1 fruit fly cellular context compared by ENCODE assay signal in genomic region chr2L:14372254-14372717, dm6.
TF ChIP-seq lines count a peak whose summit lies in the region.

No protein-coding gene starts in this region.

TF ChIP-seq in whole organism, embryonic, 481 proteins besides CTCF, POLR2A, EP300 and RAD21 (continued from another document):
- TF ChIP-seq D (optimal IDR thresholded peaks at IDR 0.05; lab: Kevin White, UChicago) (no peak), D (GFP tag; optimal IDR thresholded peaks at IDR 0.05; lab: Kevin White, UChicago) (no peak), scrt (GFP tag; optimal IDR thresholded peaks at IDR 0.05; lab: Kevin White, UChicago) (no peak), CG6791 (GFP tag; IDR thresholded peaks at IDR 0.05; lab: Robert Waterston, UW; ENCODE audit: partially characterized antibody) (no peak), grau (tag; optimal IDR thresholded peaks at IDR 0.05; lab: Kevin White, UChicago) (peak; percentile 84), CG34224 (GFP tag; IDR thresholded peaks at IDR 0.05; lab: Robert Waterston, UW; ENCODE audit: partially characterized antibody) (no peak), CG30403 (GFP tag; optimal IDR thresholded peaks at IDR 0.05; lab: Kevin White, UChicago) (peak; percentile 73), CG11695 (GFP tag; IDR thresholded peaks at IDR 0.05; lab: Robert Waterston, UW) (peak; percentile 81; the same call in 2 of the 3 replicates), Gsc (GFP tag; IDR thresholded peaks at IDR 0.05; lab: Robert Waterston, UW) (no peak), zf30C (GFP tag; optimal IDR thresholded peaks at IDR 0.05; lab: Kevin White, UChicago) (no peak), CG13624 (GFP tag; optimal IDR thresholded peaks at IDR 0.05; lab: Kevin White, UChicago) (peak; percentile 40), CG6272 (GFP tag; IDR thresholded peaks at IDR 0.05; lab: Robert Waterston, UW) (no peak), tap (tag; optimal IDR thresholded peaks at IDR 0.05; lab: Kevin White, UChicago) (peak; percentile 29), Ada2b (GFP tag; IDR thresholded peaks at IDR 0.05; lab: Robert Waterston, UW) (peak; percentile 72), GATAe (GFP tag; conservative IDR thresholded peaks at IDR 0.05; lab: Robert Waterston, UW) (peak; percentile 15; the same call in 1 of the 2 replicates), phol (tag; optimal IDR thresholded peaks at IDR 0.05; lab: Kevin White, UChicago) (peak; percentile 40), ap (GFP tag; IDR thresholded peaks at IDR 0.05; lab: Robert Waterston, UW) (peak; percentile 62), NC2β (GFP tag; optimal IDR thresholded peaks at IDR 0.05; lab: Kevin White, UChicago) (peak; percentile 15), Hr78 (GFP tag; optimal IDR thresholded peaks at IDR 0.05; lab: Kevin White, UChicago) (peak in 1 of 2 experiments; percentile 28), CG8388 (GFP tag; optimal IDR thresholded peaks at IDR 0.05; lab: Kevin White, UChicago) (peak; percentile 73), tx (GFP tag; optimal IDR thresholded peaks at IDR 0.05; lab: Kevin White, UChicago) (peak; percentile 73), org-1 (GFP tag; optimal IDR thresholded peaks at IDR 0.05; lab: Kevin White, UChicago) (peak; percentile 71), cwo (GFP tag; optimal IDR thresholded peaks at IDR 0.05; lab: Kevin White, UChicago) (peak; percentile 24), caup (GFP tag; optimal IDR thresholded peaks at IDR 0.05; lab: Kevin White, UChicago; ENCODE audit: severe bottlenecking) (peak; percentile 25), Bgb (GFP tag; IDR thresholded peaks at IDR 0.05; lab: Robert Waterston, UW; ENCODE audit: partially characterized antibody) (no peak), CG10274 (GFP tag; optimal IDR thresholded peaks at IDR 0.05; lab: Kevin White, UChicago) (no peak), ttk (GFP tag; IDR thresholded peaks at IDR 0.05; lab: Robert Waterston, UW) (peak; percentile 80), Adf1 (GFP tag; IDR thresholded peaks at IDR 0.05; lab: Robert Waterston, UW) (no peak; the same call in 1 of the 2 replicates), pum (GFP tag; optimal IDR thresholded peaks at IDR 0.05; lab: Kevin White, UChicago) (peak; percentile 1), Pdp1 (GFP tag; optimal IDR thresholded peaks at IDR 0.05; lab: Kevin White, UChicago) (peak; percentile 22 to 63), pita (GFP tag; optimal IDR thresholded peaks at IDR 0.05; lab: Kevin White, UChicago) (no peak), HLH3B (GFP tag; IDR thresholded peaks at IDR 0.05; lab: Robert Waterston, UW) (peak; percentile 82), gem (tag; optimal IDR thresholded peaks at IDR 0.05; lab: Kevin White, UChicago) (peak; percentile 92), CG15269 (tag; optimal IDR thresholded peaks at IDR 0.05; lab: Kevin White, UChicago) (peak; percentile 89), CG9876 (GFP tag; optimal IDR thresholded peaks at IDR 0.05; lab: Kevin White, UChicago) (no peak), vfl (GFP tag; optimal IDR thresholded peaks at IDR 0.05; lab: Kevin White, UChicago) (peak; percentile 46), Kr (GFP tag; optimal IDR thresholded peaks at IDR 0.05; lab: Kevin White, UChicago) (no peak), CG7928 (GFP tag; optimal IDR thresholded peaks at IDR 0.05; lab: Kevin White, UChicago) (no peak), CG8478 (optimal IDR thresholded peaks at IDR 0.05; lab: Kevin White, UChicago) (no peak), B-H2 (GFP tag; optimal IDR thresholded peaks at IDR 0.05; lab: Kevin White, UChicago) (no peak), danr (GFP tag; IDR thresholded peaks at IDR 0.05; lab: Robert Waterston, UW) (peak; percentile 58; the same call in 1 of the 2 replicates), trh (GFP tag; optimal IDR thresholded peaks at IDR 0.05; lab: Kevin White, UChicago) (no peak), ems (GFP tag; optimal IDR thresholded peaks at IDR 0.05; lab: Kevin White, UChicago) (peak; percentile 29), YL-1 (GFP tag; optimal IDR thresholded peaks at IDR 0.05; lab: Kevin White, UChicago) (no peak), CG10565 (GFP tag; optimal IDR thresholded peaks at IDR 0.05; lab: Kevin White, UChicago) (no peak), ac (GFP tag; optimal IDR thresholded peaks at IDR 0.05; lab: Kevin White, UChicago) (no peak), Hr51 (GFP tag; optimal IDR thresholded peaks at IDR 0.05; lab: Kevin White, UChicago) (peak; percentile 16 to 88), Dll (GFP tag; IDR thresholded peaks at IDR 0.05; lab: Robert Waterston, UW; ENCODE audit: partially characterized antibody) (no peak), CG2678 (tag; optimal IDR thresholded peaks at IDR 0.05; lab: Kevin White, UChicago) (peak; percentile 78), pan (optimal IDR thresholded peaks at IDR 0.05; lab: Kevin White, UChicago) (no peak), pan (GFP tag; optimal IDR thresholded peaks at IDR 0.05 in 1 of 2, IDR thresholded peaks at IDR 0.05 in 1 of 2) (peak in 1 of 2 experiments; percentile 76), Hmx (GFP tag; optimal IDR thresholded peaks at IDR 0.05; lab: Kevin White, UChicago) (peak; percentile 24), mam (GFP tag; optimal IDR thresholded peaks at IDR 0.05; lab: Kevin White, UChicago) (peak; percentile 68), luna (GFP tag; optimal IDR thresholded peaks at IDR 0.05; lab: Kevin White, UChicago) (peak; percentile 47), Dfd (GFP tag; optimal IDR thresholded peaks at IDR 0.05; lab: Kevin White, UChicago) (no peak), CG2116 (GFP tag; optimal IDR thresholded peaks at IDR 0.05; lab: Kevin White, UChicago) (no peak), shn (GFP tag; optimal IDR thresholded peaks at IDR 0.05; lab: Kevin White, UChicago) (peak; percentile 31), Opbp (GFP tag; IDR thresholded peaks at IDR 0.05; lab: Robert Waterston, UW; ENCODE audit: partially characterized antibody) (no peak), CrebB (tag; optimal IDR thresholded peaks at IDR 0.05; lab: Kevin White, UChicago) (peak; percentile 79), unc-4 (GFP tag; IDR thresholded peaks at IDR 0.05; lab: Robert Waterston, UW; ENCODE audit: partially characterized antibody) (no peak), lmd (GFP tag; IDR thresholded peaks at IDR 0.05; lab: Robert Waterston, UW) (peak; percentile 85), pros (GFP tag; optimal IDR thresholded peaks at IDR 0.05; lab: Kevin White, UChicago) (no peak), CG8089 (GFP tag; optimal IDR thresholded peaks at IDR 0.05; lab: Kevin White, UChicago) (no peak), CG11247 (GFP tag; IDR thresholded peaks at IDR 0.05; lab: Robert Waterston, UW) (peak; percentile 82), pnt (GFP tag; optimal IDR thresholded peaks at IDR 0.05; lab: Kevin White, UChicago) (no peak), CG12391 (tag; optimal IDR thresholded peaks at IDR 0.05; lab: Kevin White, UChicago) (peak; percentile 83)
